Fruit fly (Drosophila melanogaster) whole organism, embryonic: ENCODE data around the gene usp.

ENCODE experiments used
- Asciz ChIP-seq: fragments of 200-800 bp; sonication (Bioruptor generic); optimal IDR thresholded peaks from 2 replicates; lab custom pipeline; 2017; ENCODE audit warnings: missing biosample characterization, mild to moderate bottlenecking, missing genetic modification characterization, missing genetic modification reagents
- CG10959 ChIP-seq: fragments of 200-800 bp; sonication (Bioruptor generic); IDR thresholded peaks from 2 replicates; pipeline ENCODE4 v1.3.6; 2022; ENCODE audit warnings: missing biosample characterization, missing genetic modification characterization
- CG11247 ChIP-seq: fragments of 200-800 bp; sonication (Bioruptor generic); IDR thresholded peaks from 2 replicates; pipeline ENCODE4 v1.3.6; 2022; ENCODE audit warnings: missing biosample characterization, missing genetic modification characterization
- CG13775 ChIP-seq: fragments of 200-800 bp; sonication (Bioruptor generic); optimal IDR thresholded peaks from 3 replicates; lab custom pipeline; 2017; ENCODE audit warnings: missing biosample characterization, mild to moderate bottlenecking, missing genetic modification characterization
- CG17361 ChIP-seq: fragments of 200-800 bp; sonication (Bioruptor generic); IDR thresholded peaks from 3 replicates; pipeline ENCODE4 v1.3.6; 2022; ENCODE audit warnings: missing biosample characterization, missing genetic modification characterization
- CG17568 ChIP-seq: fragments of 200-800 bp; sonication (Bioruptor generic); optimal IDR thresholded peaks from 2 replicates; lab custom pipeline; 2018; ENCODE audit warnings: missing biosample characterization, mild to moderate bottlenecking, missing genetic modification characterization, moderate library complexity
- CG18011 ChIP-seq: fragments of 200-800 bp; sonication (Bioruptor generic); optimal IDR thresholded peaks from 2 replicates; lab custom pipeline; 2017; ENCODE audit warnings: missing biosample characterization, missing genetic modification characterization, mild to moderate bottlenecking, moderate library complexity, missing genotype
- CG34422 ChIP-seq: fragments of 200-800 bp; sonication (Bioruptor generic); IDR thresholded peaks from 3 replicates; pipeline ENCODE4 v1.3.6; 2022; ENCODE audit warnings: missing biosample characterization, missing genetic modification characterization
- CG3838 ChIP-seq: fragments of 200-800 bp; sonication (Bioruptor generic); optimal IDR thresholded peaks from 3 replicates; lab custom pipeline; 2016; ENCODE audit warnings: missing biosample characterization, missing genetic modification characterization
- CG42726 ChIP-seq: fragments of 200-800 bp; sonication (Bioruptor generic); IDR thresholded peaks from 2 replicates; pipeline ENCODE4 v1.3.6; 2022; ENCODE audit warnings: missing biosample characterization, missing genetic modification characterization; ENCODE audit not compliant: partially characterized antibody
- CG4282 ChIP-seq: fragments of 200-800 bp; sonication (Bioruptor generic); optimal IDR thresholded peaks from 2 replicates; lab custom pipeline; 2016; ENCODE audit warnings: missing biosample characterization, missing genetic modification characterization
- CG4328 ChIP-seq: fragments of 200-800 bp; sonication (Bioruptor generic); optimal IDR thresholded peaks from 3 replicates; lab custom pipeline; 2017; ENCODE audit warnings: missing biosample characterization, missing genetic modification reagents, missing genetic modification characterization
- CG4404 ChIP-seq: fragments of 200-800 bp; sonication (Bioruptor generic); IDR thresholded peaks from 2 replicates; pipeline ENCODE4 v1.3.6; 2022; ENCODE audit warnings: missing biosample characterization, missing genetic modification characterization
- CG4617 ChIP-seq: fragments of 200-800 bp; sonication (Bioruptor generic); optimal IDR thresholded peaks from 3 replicates; lab custom pipeline; 2016; ENCODE audit warnings: missing biosample characterization, missing genetic modification characterization, borderline replicate concordance
- CG4820 ChIP-seq: fragments of 200-800 bp; sonication (Bioruptor generic); optimal IDR thresholded peaks from 3 replicates; lab custom pipeline; 2016; ENCODE audit warnings: missing biosample characterization, missing genetic modification characterization
- CG6175 ChIP-seq: fragments of 200-800 bp; sonication (Bioruptor generic); IDR thresholded peaks from 3 replicates; pipeline ENCODE4 v1.3.6; 2022; ENCODE audit warnings: missing biosample characterization, missing genetic modification characterization
- CG6765 ChIP-seq: fragments of 200-800 bp; sonication (Bioruptor generic); optimal IDR thresholded peaks from 3 replicates; lab custom pipeline; 2017; ENCODE audit warnings: missing biosample characterization, mild to moderate bottlenecking, missing genetic modification characterization
- CG8359 ChIP-seq: fragments of 200-800 bp; sonication (Bioruptor generic); optimal IDR thresholded peaks from 2 replicates; lab custom pipeline; 2017; ENCODE audit warnings: missing biosample characterization, mild to moderate bottlenecking, missing genetic modification characterization, borderline replicate concordance
- Dip2 ChIP-seq: fragments of 200-800 bp; sonication (Bioruptor generic); IDR thresholded peaks from 2 replicates; pipeline ENCODE4 v1.3.6; 2022; ENCODE audit warnings: missing biosample characterization, missing genetic modification characterization
- Dip3 ChIP-seq: fragments of 200-800 bp; sonication (Bioruptor generic); optimal IDR thresholded peaks from 3 replicates; lab custom pipeline; 2016; ENCODE audit warnings: missing biosample characterization, missing genetic modification characterization
- Dll ChIP-seq: fragments of 200-800 bp; sonication (Bioruptor generic); IDR thresholded peaks from 4 replicates; pipeline ENCODE4 v1.3.6; 2022; ENCODE audit warnings: missing biosample characterization, missing genetic modification characterization; ENCODE audit not compliant: partially characterized antibody
- Doc3 ChIP-seq: fragments of 200-800 bp; sonication (Bioruptor generic); IDR thresholded peaks from 3 replicates; pipeline ENCODE4 v1.3.6; 2022; ENCODE audit warnings: missing biosample characterization, missing genetic modification characterization; ENCODE audit not compliant: partially characterized antibody
- Dref ChIP-seq: fragments of 200-800 bp; sonication (Bioruptor generic); IDR thresholded peaks from 2 replicates; pipeline ENCODE4 v1.3.6; 2022; ENCODE audit warnings: missing biosample characterization, missing genetic modification characterization
- ERR ChIP-seq: fragments of 200-800 bp; sonication (Bioruptor generic); optimal IDR thresholded peaks from 2 replicates; lab custom pipeline; 2016; ENCODE audit warnings: missing biosample characterization, missing genetic modification characterization
- HLH4C ChIP-seq: fragments of 200-800 bp; sonication (Bioruptor generic); IDR thresholded peaks from 3 replicates; pipeline ENCODE4 v1.3.6; 2022; ENCODE audit warnings: missing biosample characterization, missing genetic modification characterization; ENCODE audit not compliant: partially characterized antibody
- HLHmδ ChIP-seq: fragments of 200-800 bp; sonication (Bioruptor generic); optimal IDR thresholded peaks from 2 replicates; lab custom pipeline; 2018; ENCODE audit warnings: missing biosample characterization, mild to moderate bottlenecking, missing genetic modification characterization, moderate library complexity
- Jarid2 ChIP-seq: fragments of 200-800 bp; sonication (Bioruptor generic); optimal IDR thresholded peaks from 3 replicates; lab custom pipeline; 2017; ENCODE audit warnings: mild to moderate bottlenecking, missing biosample characterization, missing genetic modification reagents, missing genetic modification characterization
- Lim3 ChIP-seq: fragments of 200-800 bp; sonication (Bioruptor generic); IDR thresholded peaks from 2 replicates; pipeline ENCODE4 v1.3.6; 2022; ENCODE audit warnings: missing biosample characterization, missing genetic modification characterization
- MESR4 ChIP-seq: fragments of 200-800 bp; sonication (Bioruptor generic); optimal IDR thresholded peaks from 2 replicates; lab custom pipeline; 2018; ENCODE audit warnings: missing biosample characterization, mild to moderate bottlenecking, missing genetic modification characterization, moderate library complexity
- Optix ChIP-seq: fragments of 200-800 bp; sonication (Bioruptor generic); IDR thresholded peaks from 3 replicates; pipeline ENCODE4 v1.3.6; 2022; ENCODE audit warnings: missing biosample characterization, missing genetic modification characterization
- PHDP ChIP-seq: fragments of 200-800 bp; sonication (Bioruptor generic); optimal IDR thresholded peaks from 3 replicates; lab custom pipeline; 2018; ENCODE audit warnings: missing biosample characterization, mild to moderate bottlenecking, missing genetic modification characterization, moderate library complexity
- aop ChIP-seq: fragments of 200-800 bp; sonication (Bioruptor generic); IDR thresholded peaks from 2 replicates; pipeline ENCODE4 v1.3.6; 2022; ENCODE audit warnings: missing biosample characterization, missing genetic modification characterization
- ash1 ChIP-seq: fragments of 200-800 bp; sonication (Bioruptor generic); optimal IDR thresholded peaks from 2 replicates; lab custom pipeline; 2018; ENCODE audit warnings: missing biosample characterization, mild to moderate bottlenecking, missing genetic modification characterization
- cas ChIP-seq: fragments of 200-800 bp; sonication (Bioruptor generic); IDR thresholded peaks from 2 replicates; pipeline ENCODE4 v1.3.6; 2022; ENCODE audit warnings: missing biosample characterization, missing genetic modification characterization
- chm ChIP-seq: fragments of 200-800 bp; sonication (Bioruptor generic); IDR thresholded peaks from 2 replicates; pipeline ENCODE4 v1.3.6; 2022; ENCODE audit warnings: missing biosample characterization, missing genetic modification characterization
- crc ChIP-seq: fragments of 200-800 bp; sonication (Bioruptor generic); optimal IDR thresholded peaks from 2 replicates; lab custom pipeline; 2016; ENCODE audit warnings: missing biosample characterization, missing genetic modification characterization
- crol ChIP-seq: fragments of 200-800 bp; sonication (Bioruptor generic); IDR thresholded peaks from 2 replicates; pipeline ENCODE4 v1.3.6; 2022; ENCODE audit warnings: missing biosample characterization, missing genetic modification characterization
- crp ChIP-seq, 2 experiments: fragments of 200-800 bp; sonication (Bioruptor generic); optimal IDR thresholded peaks; 2 replicates in 1 of 2; 3 replicates in 1 of 2; lab custom pipeline; 2017; ENCODE audit warnings: missing biosample characterization in 2 of 2, missing genetic modification characterization in 2 of 2, mild to moderate bottlenecking in 1 of 2, moderate library complexity in 1 of 2
- dm ChIP-seq: fragments of 200-800 bp; sonication (Bioruptor generic); optimal IDR thresholded peaks from 3 replicates; lab custom pipeline; 2016; ENCODE audit warnings: missing biosample characterization, missing genetic modification characterization
- ewg ChIP-seq: fragments of 200-800 bp; sonication (Bioruptor generic); optimal IDR thresholded peaks from 3 replicates; lab custom pipeline; 2017; ENCODE audit warnings: mild to moderate bottlenecking, missing biosample characterization, missing genetic modification reagents, missing genetic modification characterization
- fru ChIP-seq: fragments of >200 bp; optimal IDR thresholded peaks from 2 replicates; lab custom pipeline; 2017
- mirr ChIP-seq: fragments of 200-800 bp; sonication (Bioruptor generic); optimal IDR thresholded peaks from 3 replicates; lab custom pipeline; 2018; ENCODE audit warnings: missing biosample characterization, mild to moderate bottlenecking, missing genetic modification characterization
- nerfin-1 ChIP-seq: fragments of 200-800 bp; sonication (Bioruptor generic); optimal IDR thresholded peaks from 3 replicates; lab custom pipeline; 2019; ENCODE audit warnings: missing biosample characterization, mild to moderate bottlenecking, missing genetic modification characterization, moderate library complexity
- pan ChIP-seq, 4 experiments: fragments of >200 bp in 3 of 4; fragments of 200-800 bp in 1 of 4; sonication (Bioruptor generic) in 1 of 4; optimal IDR thresholded peaks in 3 of 4; IDR thresholded peaks in 1 of 4; 2 replicates each; pipeline versions ENCODE4 v1.3.6 to Lab custom; 2017 to 2022; ENCODE audit warnings: missing biosample characterization in 2 of 4, missing genetic modification characterization in 2 of 4, mixed read lengths in 1 of 4
- peb ChIP-seq: fragments of 200-800 bp; sonication (Bioruptor generic); IDR thresholded peaks from 2 replicates; pipeline ENCODE4 v1.3.6; 2022; ENCODE audit warnings: missing biosample characterization, missing genetic modification characterization
- sqz ChIP-seq: fragments of 200-800 bp; sonication (Bioruptor generic); optimal IDR thresholded peaks from 3 replicates; lab custom pipeline; 2018; ENCODE audit warnings: missing biosample characterization, mild to moderate bottlenecking, missing genetic modification characterization
- toy ChIP-seq: fragments of 200-800 bp; sonication (Bioruptor generic); IDR thresholded peaks from 2 replicates; pipeline ENCODE4 v1.3.6; 2022; ENCODE audit warnings: missing biosample characterization, missing genetic modification characterization
- trem ChIP-seq: fragments of 200-800 bp; optimal IDR thresholded peaks from 3 replicates; lab custom pipeline; 2019; ENCODE audit warnings: missing biosample characterization, mild to moderate bottlenecking, missing genetic modification characterization, moderate library complexity
- yki ChIP-seq: fragments of >200 bp; optimal IDR thresholded peaks from 3 replicates; lab custom pipeline; 2018
- zfh2 ChIP-seq: fragments of 200-800 bp; sonication (Bioruptor generic); optimal IDR thresholded peaks from 2 replicates; lab custom pipeline; 2016; ENCODE audit warnings: missing biosample characterization, missing genetic modification characterization

usp gene

DNA sequence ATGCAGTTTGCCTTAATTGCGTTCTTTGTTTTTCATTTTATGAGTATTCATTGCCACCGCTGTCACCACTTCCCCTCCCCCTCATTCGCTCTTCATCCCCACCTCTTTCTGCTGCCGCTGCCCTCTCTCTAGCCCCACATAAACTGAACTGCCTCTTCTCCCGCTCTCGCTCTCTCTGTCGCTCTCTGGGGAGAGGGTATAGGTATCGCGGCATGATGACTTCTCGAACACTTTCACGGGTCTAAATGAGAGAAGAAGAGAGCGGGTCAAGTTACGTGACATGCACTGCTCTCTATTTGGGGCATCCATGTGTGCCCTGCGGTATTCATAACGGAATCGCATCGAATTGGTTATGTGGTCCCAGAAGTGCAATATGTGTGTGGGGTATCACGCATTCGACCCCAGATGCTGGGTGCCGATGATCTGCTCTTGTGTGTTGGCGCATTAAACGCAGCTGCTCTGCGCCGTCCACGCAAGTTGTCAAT lies 41.6 kb upstream of the usp start (continued):
- TF ChIP-seq PHDP (tag; lab: Kevin White, UChicago), result peak; percentile 84
- no peak for TF ChIP-seq aop
- TF ChIP-seq ewg (GFP tag; lab: Kevin White, UChicago), result peak; percentile 59
- no peak for TF ChIP-seq CG42726 (GFP tag; lab: Robert Waterston, UW)
- peak; percentile 17 for TF ChIP-seq sqz (GFP tag; lab: Kevin White, UChicago)
- TF ChIP-seq fru (lab: Kevin White, UChicago), result no peak
- peak; percentile 62 for TF ChIP-seq crc (GFP tag; lab: Kevin White, UChicago)
- peak; percentile 48 for TF ChIP-seq nerfin-1 (tag; lab: Kevin White, UChicago)
- 0 out of 2 replicates have a peak, but pooled peaks have one; percentile 48 for TF ChIP-seq cas (GFP tag; lab: Robert Waterston, UW)
- no peak for TF ChIP-seq mirr (GFP tag; lab: Kevin White, UChicago)
- peak; percentile 84 for TF ChIP-seq peb
- TF ChIP-seq CG4282 (GFP tag; lab: Kevin White, UChicago), result peak; percentile 27
- TF ChIP-seq CG18011, result peak; percentile 50
- peak; percentile 67 for TF ChIP-seq CG4404 (GFP tag; lab: Robert Waterston, UW)
- no peak for TF ChIP-seq HLHmδ (GFP tag; lab: Kevin White, UChicago)
- TF ChIP-seq dm, result peak; percentile 74
- peak; percentile 63 for TF ChIP-seq CG17361
- TF ChIP-seq trem, result peak; percentile 49
- no peak for TF ChIP-seq Doc3 (GFP tag; lab: Robert Waterston, UW)
- peak; percentile 9 for TF ChIP-seq CG3838
- TF ChIP-seq Asciz (GFP tag; lab: Kevin White, UChicago), result peak; percentile 48
- TF ChIP-seq CG13775, result peak; percentile 60
- TF ChIP-seq crp (GFP tag; optimal IDR thresholded peaks at IDR 0.05; lab: Kevin White, UChicago), result peak in 1 of 2 experiments; percentile 38
- no peak for TF ChIP-seq Dref (GFP tag; lab: Robert Waterston, UW)
- TF ChIP-seq chm (GFP tag; lab: Robert Waterston, UW), result peak; percentile 82
- TF ChIP-seq ash1 (GFP tag; lab: Kevin White, UChicago), result no peak
- TF ChIP-seq Dip2 (GFP tag; lab: Robert Waterston, UW), result peak; percentile 18; the same call in 1 of the 2 replicates
- peak; percentile 60 for TF ChIP-seq Dip3 (GFP tag; lab: Kevin White, UChicago)
- peak; percentile 89 for TF ChIP-seq CG34422
- TF ChIP-seq CG4328 (GFP tag; lab: Kevin White, UChicago), result peak; percentile 8
- TF ChIP-seq ERR (GFP tag; lab: Kevin White, UChicago), result peak; percentile 63
- TF ChIP-seq CG11247 (GFP tag; lab: Robert Waterston, UW), result peak; percentile 70
- no peak for TF ChIP-seq CG6765 (GFP tag; lab: Kevin White, UChicago)
- peak; percentile 98 for TF ChIP-seq crol (GFP tag; lab: Robert Waterston, UW)
- peak; percentile 92 for TF ChIP-seq yki (lab: Kevin White, UChicago)
- TF ChIP-seq HLH4C (GFP tag; lab: Robert Waterston, UW), result no peak; the same call in 2 of the 3 replicates
- TF ChIP-seq Jarid2 (GFP tag; lab: Kevin White, UChicago), result peak; percentile 57
- peak; percentile 74 for TF ChIP-seq CG4617 (GFP tag; lab: Kevin White, UChicago)
- TF ChIP-seq CG10959 (GFP tag; lab: Robert Waterston, UW), result peak; percentile 78
- TF ChIP-seq toy (GFP tag; lab: Robert Waterston, UW), result 0 out of 2 replicates have a peak, but pooled peaks have one; percentile 50
- TF ChIP-seq Optix (GFP tag; lab: Robert Waterston, UW), result peak; percentile 90
- peak; percentile 64 for TF ChIP-seq Lim3 (GFP tag; lab: Robert Waterston, UW)
- TF ChIP-seq CG4820 (GFP tag; lab: Kevin White, UChicago), result peak; percentile 78
- peak in 1 of 2 experiments; percentile 63 for TF ChIP-seq pan (optimal IDR thresholded peaks at IDR 0.05; lab: Kevin White, UChicago)
- peak; percentile 53 to 90 for TF ChIP-seq pan (GFP tag; optimal IDR thresholded peaks at IDR 0.05 in 1 of 2, IDR thresholded peaks at IDR 0.05 in 1 of 2)
- peak; percentile 60; the same call in 2 of the 4 replicates for TF ChIP-seq Dll (GFP tag; lab: Robert Waterston, UW)
- TF ChIP-seq CG17568 (GFP tag; lab: Kevin White, UChicago), result no peak
- peak; percentile 44 for TF ChIP-seq zfh2 (GFP tag; lab: Kevin White, UChicago)
- peak; percentile 13 for TF ChIP-seq MESR4 (GFP tag; lab: Kevin White, UChicago)
- peak; percentile 34 for TF ChIP-seq CG8359 (GFP tag; lab: Kevin White, UChicago)
- TF ChIP-seq CG6175 (GFP tag; lab: Robert Waterston, UW), result 0 out of 3 replicates have a peak, but pooled peaks have one; percentile 37
